Worm (Caenorhabditis elegans) whole organism, midembryonic: ENCODE results near the gene Y9C2UA.1.

Experiments
- T22C8.4 ChIP-seq: fragments of 200-800 bp; sonication (Bioruptor generic); IDR thresholded peaks from 2 replicates; pipeline ENCODE4 v1.3.6; 2022; ENCODE audit warnings: missing genetic modification characterization, missing compliant biosample characterization
- cog-1 ChIP-seq: sonication (generic microtip); optimal IDR thresholded peaks from 2 replicates; lab custom pipeline; 2016; ENCODE audit warnings: missing genetic modification characterization, missing compliant biosample characterization
- flt-1 ChIP-seq: fragments of 200-800 bp; sonication (Bioruptor generic); IDR thresholded peaks from 2 replicates; pipeline ENCODE4 v1.3.6; 2022; ENCODE audit warnings: missing genetic modification characterization, missing compliant biosample characterization
- klf-2 ChIP-seq: fragments of 200-800 bp; sonication (Bioruptor generic); conservative IDR thresholded peaks from 2 replicates; pipeline ENCODE4 v1.3.6; 2022; ENCODE audit warnings: missing genetic modification reagents, missing genetic modification characterization, missing compliant biosample characterization
- med-1 ChIP-seq: sonication (generic microtip); optimal IDR thresholded peaks from 2 replicates; lab custom pipeline; 2017; ENCODE audit warnings: missing genetic modification characterization, mild to moderate bottlenecking, missing compliant biosample characterization, antibody characterized with exemption, missing genetic modification reagents; ENCODE audit not compliant: insufficient read depth
- ref-1 ChIP-seq: fragments of 200-800 bp; sonication (Bioruptor generic); conservative IDR thresholded peaks from 2 replicates; pipeline ENCODE4 v1.3.6; 2022; ENCODE audit warnings: missing genetic modification reagents, missing genetic modification characterization, missing compliant biosample characterization
- tab-1 ChIP-seq: fragments of 200-800 bp; sonication (Bioruptor generic); IDR thresholded peaks from 2 replicates; pipeline ENCODE4 v1.3.6; 2022; ENCODE audit warnings: missing genetic modification characterization, missing compliant biosample characterization
- ztf-23 ChIP-seq: fragments of 200-800 bp; sonication (Bioruptor generic); IDR thresholded peaks from 2 replicates; pipeline ENCODE4 v1.3.6; 2022; ENCODE audit warnings: missing genetic modification reagents, missing genetic modification characterization, missing compliant biosample characterization
- ztf-29 ChIP-seq: fragments of 200-800 bp; sonication (Bioruptor generic); IDR thresholded peaks from 2 replicates; pipeline ENCODE4 v1.3.6; 2022; ENCODE audit warnings: missing genetic modification reagents, missing genetic modification characterization, missing compliant biosample characterization

Y9C2UA.1 gene

ce11 chrII:9131363-9131762 is 8.1 kb upstream of the Y9C2UA.1 start, which contains the start of gene C16D2.1:
TSS of gene C16D2.1 (plus strand) at chrII:9131663.
- TF ChIP-seq ztf-29 (no peak), tab-1 (no peak), klf-2 (GFP tag; lab: Robert Waterston, UW) (no peak), med-1 (GFP tag; lab: Kevin White, UChicago) (no peak), T22C8.4 (GFP tag; lab: Robert Waterston, UW) (no peak), cog-1 (tag; lab: Kevin White, UChicago) (no peak), flt-1 (GFP tag; lab: Robert Waterston, UW) (no peak), ref-1 (no peak), ztf-23 (GFP tag; lab: Robert Waterston, UW) (no peak)

DNA sequence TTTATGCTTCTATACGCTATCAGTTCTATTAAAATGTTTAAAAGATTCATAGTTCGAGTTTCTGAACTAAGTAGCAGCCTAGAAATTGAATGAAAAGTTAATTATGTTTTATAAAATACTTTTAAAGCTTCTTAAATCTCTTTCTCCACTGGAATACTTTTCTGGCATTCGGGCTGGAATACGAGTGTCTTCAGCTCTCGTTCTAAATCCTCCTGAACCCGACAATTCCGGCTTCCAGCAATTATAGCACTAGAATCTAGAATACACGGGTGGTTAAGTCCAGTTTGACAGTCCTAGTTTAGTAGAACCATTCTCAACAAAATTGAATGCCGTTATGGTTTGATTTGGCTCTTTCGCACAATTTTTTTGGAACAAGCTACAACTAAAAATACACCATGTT is 7.1 kb upstream of the Y9C2UA.1 start:
- TF ChIP-seq ztf-23 (GFP tag; lab: Robert Waterston, UW) (no peak), ztf-29 (no peak), cog-1 (tag; lab: Kevin White, UChicago) (no peak), tab-1 (no peak), T22C8.4 (GFP tag; lab: Robert Waterston, UW) (no peak), ref-1 (no peak), klf-2 (GFP tag; lab: Robert Waterston, UW) (no peak), med-1 (GFP tag; lab: Kevin White, UChicago) (no peak), flt-1 (GFP tag; lab: Robert Waterston, UW) (no peak)

DNA sequence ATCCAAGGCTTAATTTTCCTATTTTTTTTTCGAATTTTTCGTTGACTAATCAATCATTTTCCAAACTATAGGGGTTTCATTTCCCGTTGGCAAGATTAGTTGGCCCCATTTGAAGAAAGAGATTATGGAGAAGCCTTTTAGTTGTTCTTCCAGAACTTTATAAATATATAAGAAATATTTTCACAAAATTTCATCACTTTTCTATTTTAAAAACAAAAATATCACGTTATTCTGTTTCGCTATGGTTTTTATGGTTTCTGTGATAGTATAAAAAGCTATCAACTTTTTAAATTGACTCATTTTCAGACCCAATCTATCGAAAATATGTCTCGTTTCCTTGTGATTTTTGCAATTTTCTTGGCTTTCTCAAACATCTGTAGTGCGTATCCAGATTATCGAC is 3.6 kb upstream of the Y9C2UA.1 start, which contains the start of gene nlp-78:
Gene nlp-78, plus strand, starts transcription at position 301 of the 400 bp plus-strand sequence.
- TF ChIP-seq flt-1 (GFP tag; lab: Robert Waterston, UW) (no peak), tab-1 (no peak), klf-2 (GFP tag; lab: Robert Waterston, UW) (no peak)

DNA sequence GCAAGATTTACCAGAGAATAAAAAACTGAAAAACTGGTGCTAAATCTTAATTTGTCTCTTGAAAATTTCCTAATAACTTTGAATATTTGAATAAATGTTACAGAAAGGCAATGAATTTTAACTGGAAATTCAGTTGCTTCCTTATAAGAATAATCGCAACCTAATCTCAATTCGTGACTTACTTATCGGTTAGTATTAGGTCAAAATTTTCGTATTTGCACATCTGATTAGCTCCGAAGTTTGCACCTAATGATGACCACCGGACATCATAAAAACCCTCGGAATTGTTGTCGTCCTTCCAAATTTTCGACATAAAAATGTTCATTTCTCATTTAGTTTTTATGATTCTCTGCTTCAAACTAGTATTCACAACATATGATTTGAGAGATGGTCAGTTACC is 1.6 kb upstream of the Y9C2UA.1 start, which contains the start of gene C16D2.3:
Gene C16D2.3, plus strand, starts transcription at position 301 of the 400 bp plus-strand sequence.
- TF ChIP-seq ztf-23 (GFP tag; lab: Robert Waterston, UW), result no peak
- TF ChIP-seq T22C8.4 (GFP tag; lab: Robert Waterston, UW), result no peak
- no peak for TF ChIP-seq klf-2 (GFP tag; lab: Robert Waterston, UW)
- no peak for TF ChIP-seq med-1 (GFP tag; lab: Kevin White, UChicago)
- no peak for TF ChIP-seq ref-1
- no peak for TF ChIP-seq flt-1 (GFP tag; lab: Robert Waterston, UW)
- no peak for TF ChIP-seq tab-1
- no peak for TF ChIP-seq ztf-29
- no peak for TF ChIP-seq cog-1 (tag; lab: Kevin White, UChicago)

- TF ChIP-seq klf-2 (GFP tag; lab: Robert Waterston, UW), result no peak
- TF ChIP-seq ref-1, result no peak
- TF ChIP-seq med-1 (GFP tag; lab: Kevin White, UChicago), result no peak
- no peak for TF ChIP-seq flt-1 (GFP tag; lab: Robert Waterston, UW)
- no peak for TF ChIP-seq T22C8.4 (GFP tag; lab: Robert Waterston, UW)
- TF ChIP-seq tab-1, result no peak
- TF ChIP-seq ztf-29, result no peak
- no peak for TF ChIP-seq cog-1 (tag; lab: Kevin White, UChicago)
- TF ChIP-seq ztf-23 (GFP tag; lab: Robert Waterston, UW), result no peak
Measured at ce11 chrII:9141110-9141509, 1.7 kb downstream of the Y9C2UA.1 start.

- TF ChIP-seq ztf-29 (no peak), flt-1 (GFP tag; lab: Robert Waterston, UW) (no peak), T22C8.4 (GFP tag; lab: Robert Waterston, UW) (no peak), klf-2 (GFP tag; lab: Robert Waterston, UW) (no peak), ztf-23 (GFP tag; lab: Robert Waterston, UW) (no peak), med-1 (GFP tag; lab: Kevin White, UChicago) (no peak), cog-1 (tag; lab: Kevin White, UChicago) (no peak), ref-1 (no peak), tab-1 (no peak)
Measured at ce11 chrII:9143795-9144194, 4.3 kb downstream of the Y9C2UA.1 start.

DNA sequence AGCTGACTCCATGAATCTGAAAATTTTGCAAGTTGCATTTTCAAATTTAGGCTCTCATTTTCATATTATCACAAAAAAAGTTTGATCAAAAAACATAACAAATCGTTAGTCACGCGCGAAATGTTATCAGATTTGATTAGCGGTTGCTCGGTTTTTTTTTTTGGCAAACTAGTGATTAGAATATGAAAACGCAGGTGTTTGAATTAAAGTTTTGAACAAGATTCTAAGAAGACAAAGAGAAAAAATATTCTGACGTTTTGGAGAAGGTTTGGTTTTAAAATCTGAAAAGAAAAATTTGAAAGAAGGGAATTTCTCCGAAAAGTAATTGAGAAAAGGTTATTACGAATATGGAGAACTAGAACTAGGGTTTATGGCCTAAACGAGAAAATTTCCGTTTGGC is 4.9 kb downstream of the Y9C2UA.1 start:
- no peak for TF ChIP-seq ztf-23 (GFP tag; lab: Robert Waterston, UW)
- TF ChIP-seq T22C8.4 (GFP tag; lab: Robert Waterston, UW), result no peak
- no peak for TF ChIP-seq ztf-29
- no peak for TF ChIP-seq cog-1 (tag; lab: Kevin White, UChicago)
- no peak for TF ChIP-seq med-1 (GFP tag; lab: Kevin White, UChicago)
- no peak for TF ChIP-seq tab-1
- no peak for TF ChIP-seq klf-2 (GFP tag; lab: Robert Waterston, UW)
- TF ChIP-seq ref-1, result no peak
- TF ChIP-seq flt-1 (GFP tag; lab: Robert Waterston, UW), result no peak

DNA sequence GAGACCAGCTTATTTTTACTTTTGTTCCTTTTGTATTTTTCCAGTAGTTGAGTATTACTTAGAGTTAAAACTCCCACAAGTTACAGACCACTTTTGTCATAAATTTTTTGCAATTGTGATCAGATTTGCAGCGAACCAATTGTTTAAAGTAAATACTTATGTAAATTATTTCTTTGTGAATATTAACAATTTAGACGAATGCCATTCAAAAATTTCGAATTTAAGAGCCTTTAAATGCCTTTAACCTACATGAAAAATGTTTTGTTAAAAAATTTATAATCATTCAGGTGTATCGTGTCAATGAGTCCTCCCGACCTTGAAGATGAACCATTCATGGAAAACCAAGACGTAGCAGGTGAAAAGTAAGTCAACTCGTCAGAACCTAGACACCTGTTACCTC is 6.5 kb downstream of the Y9C2UA.1 start, which contains the start of gene W07A12.4:
Gene W07A12.4, plus strand, starts transcription at position 301 of the 400 bp plus-strand sequence.
- no peak for TF ChIP-seq T22C8.4 (GFP tag; lab: Robert Waterston, UW)
- TF ChIP-seq flt-1 (GFP tag; lab: Robert Waterston, UW), result no peak
- TF ChIP-seq med-1 (GFP tag; lab: Kevin White, UChicago), result no peak

DNA sequence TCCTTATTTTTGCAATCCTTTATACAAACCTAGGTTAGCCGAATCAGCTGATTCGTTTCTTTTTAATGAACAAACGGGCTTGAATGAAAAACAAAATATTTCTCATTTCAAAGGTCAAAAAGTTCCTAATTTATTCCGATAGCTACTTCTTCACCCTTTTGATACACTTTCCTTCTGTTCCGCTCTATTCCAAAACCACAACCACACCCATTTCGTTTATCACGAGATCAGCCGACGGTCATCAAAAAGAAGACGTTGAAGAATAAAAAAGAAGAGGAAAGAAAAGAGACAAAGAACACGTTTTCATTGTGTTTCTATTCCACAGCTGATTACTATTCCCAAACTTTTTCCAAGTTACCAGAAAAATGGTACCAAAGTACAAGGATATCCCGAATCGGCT is 8.6 kb downstream of the Y9C2UA.1 start:
- TF ChIP-seq tab-1 (no peak), klf-2 (GFP tag; lab: Robert Waterston, UW) (no peak), flt-1 (GFP tag; lab: Robert Waterston, UW) (no peak), ztf-29 (no peak), ztf-23 (GFP tag; lab: Robert Waterston, UW) (no peak), med-1 (GFP tag; lab: Kevin White, UChicago) (no peak), ref-1 (no peak), T22C8.4 (GFP tag; lab: Robert Waterston, UW) (no peak), cog-1 (tag; lab: Kevin White, UChicago) (no peak)

ce11 chrII:9152231-9152630 is 12.8 kb downstream of the Y9C2UA.1 start, which contains the start of gene col-78:
TSS of gene col-78 (plus strand) at chrII:9152531.
- TF ChIP-seq klf-2 (GFP tag; lab: Robert Waterston, UW), result no peak
- no peak for TF ChIP-seq T22C8.4 (GFP tag; lab: Robert Waterston, UW)
- TF ChIP-seq ztf-29, result no peak
- TF ChIP-seq tab-1, result no peak
- TF ChIP-seq med-1 (GFP tag; lab: Kevin White, UChicago), result no peak
- TF ChIP-seq cog-1 (tag; lab: Kevin White, UChicago), result no peak
- TF ChIP-seq ztf-23 (GFP tag; lab: Robert Waterston, UW), result no peak
